Worm (Caenorhabditis elegans): Measurements from ENCODE around the gene Y116A8B.1.

ce11 chrIV:17264714-17265113 is 48.6 kb downstream of the Y116A8B.1 start, which contains the start of gene F26D10.13:
- TF ChIP-seq unc-62 (GFP tag; optimal IDR thresholded peaks at IDR 0.05) = no peak
- TF ChIP-seq nhr-28 (tag; optimal IDR thresholded peaks at IDR 0.05) = no peak
- TF ChIP-seq bed-3 (GFP tag; optimal IDR thresholded peaks at IDR 0.05) = no peak
- TF ChIP-seq mep-1 (tag; optimal IDR thresholded peaks at IDR 0.05) = no peak
- TF ChIP-seq snpc-4 (tag; optimal IDR thresholded peaks at IDR 0.05) = no peak
- no peak for TF ChIP-seq lsy-2 (tag; optimal IDR thresholded peaks at IDR 0.05)
- no peak for TF ChIP-seq elt-3 (tag; optimal IDR thresholded peaks at IDR 0.05)
- TF ChIP-seq cnd-1 (tag; optimal IDR thresholded peaks at IDR 0.05) = no peak
- no peak for TF ChIP-seq pha-4 (tag; optimal IDR thresholded peaks at IDR 0.05)
- TF ChIP-seq ces-1 (GFP tag; optimal IDR thresholded peaks at IDR 0.05) = no peak
